Fruit fly (Drosophila melanogaster): ENCODE results near the gene Ptp61F.

Gene Ptp61F

DNA sequence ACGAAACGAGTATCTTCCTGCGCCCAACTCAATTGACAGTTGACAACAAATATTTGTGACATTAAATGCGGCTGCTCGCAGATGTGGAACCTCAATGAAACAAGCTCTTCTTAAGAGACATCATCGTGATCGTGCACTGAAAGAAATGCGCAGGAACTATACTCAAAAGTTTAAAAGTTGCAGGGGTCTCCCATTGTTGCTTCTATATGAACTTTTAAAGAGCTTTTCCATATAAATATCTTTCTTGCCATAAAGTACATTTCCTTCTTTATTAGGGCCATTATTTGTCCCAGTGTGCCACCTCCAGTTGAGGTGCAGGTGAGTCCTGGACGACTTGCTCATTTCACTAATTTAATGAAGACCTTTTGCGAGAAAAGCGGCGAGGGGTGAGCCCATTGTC is 87.0 kb downstream of the Ptp61F start:
- TF ChIP-seq pdm3 (GFP tag; optimal IDR thresholded peaks at IDR 0.05) = peak; percentile 71
- peak; percentile 67 for TF ChIP-seq CG34406 (GFP tag; optimal IDR thresholded peaks at IDR 0.05)
- peak; percentile 24 for TF ChIP-seq CG10669 (GFP tag; optimal IDR thresholded peaks at IDR 0.05)
- TF ChIP-seq OdsH (GFP tag; optimal IDR thresholded peaks at IDR 0.05) = peak; percentile 75
- peak; percentile 78 for TF ChIP-seq Eip78C (GFP tag)
- TF ChIP-seq achi (GFP tag; optimal IDR thresholded peaks at IDR 0.05) = peak; percentile 24
- TF ChIP-seq Ets96B (tag; optimal IDR thresholded peaks at IDR 0.05) = peak; percentile 54
- TF ChIP-seq Eip75B (GFP tag; optimal IDR thresholded peaks at IDR 0.05) = peak; percentile 53
- no peak for TF ChIP-seq CG11762 (GFP tag; optimal IDR thresholded peaks at IDR 0.05; ENCODE audit: insufficient read depth)
- no peak for TF ChIP-seq CG6854 (GFP tag; optimal IDR thresholded peaks at IDR 0.05)
- TF ChIP-seq Sox15 (GFP tag; optimal IDR thresholded peaks at IDR 0.05) = peak; percentile 66
- no peak for TF ChIP-seq fkh (GFP tag; optimal IDR thresholded peaks at IDR 0.05)
- TF ChIP-seq Hr39 (GFP tag; optimal IDR thresholded peaks at IDR 0.05) = peak; percentile 86
- TF ChIP-seq CG6276 (GFP tag; optimal IDR thresholded peaks at IDR 0.05) = no peak
- peak; percentile 46 for TF ChIP-seq net (GFP tag; optimal IDR thresholded peaks at IDR 0.05)
- peak; percentile 0 for TF ChIP-seq CG11902 (GFP tag; optimal IDR thresholded peaks at IDR 0.05)
- TF ChIP-seq CG11294 (GFP tag; IDR thresholded peaks at IDR 0.05) = no peak
- TF ChIP-seq esn (GFP tag; optimal IDR thresholded peaks at IDR 0.05) = peak; percentile 81
- no peak for TF ChIP-seq Hr38 (GFP tag; optimal IDR thresholded peaks at IDR 0.05)
- peak; percentile 87 for TF ChIP-seq svp (GFP tag)
- peak; percentile 61 for TF ChIP-seq vri (GFP tag; optimal IDR thresholded peaks at IDR 0.05)
- peak; percentile 2 for TF ChIP-seq CG7368 (GFP tag; optimal IDR thresholded peaks at IDR 0.05)
- peak; percentile 24 for TF ChIP-seq dsx (GFP tag; optimal IDR thresholded peaks at IDR 0.05; ENCODE audit: poor library complexity, severe bottlenecking)
- peak; percentile 66 for TF ChIP-seq Ets21C (GFP tag; optimal IDR thresholded peaks at IDR 0.05)
- peak; percentile 68 for TF ChIP-seq acj6 (GFP tag; optimal IDR thresholded peaks at IDR 0.05)
- no peak for TF ChIP-seq eg (GFP tag; IDR thresholded peaks at IDR 0.05)
- 0 out of 2 replicates have a peak, but pooled peaks have one; percentile 10 for TF ChIP-seq CG15336 (GFP tag; IDR thresholded peaks at IDR 0.05)
- no peak for TF ChIP-seq Lpt (GFP tag; optimal IDR thresholded peaks at IDR 0.05)
- TF ChIP-seq Sox14 (GFP tag; optimal IDR thresholded peaks at IDR 0.05) = peak; percentile 71
- TF ChIP-seq CG3919 (GFP tag; optimal IDR thresholded peaks at IDR 0.05) = peak; percentile 52
- peak; percentile 43 for TF ChIP-seq CG6808 (GFP tag; optimal IDR thresholded peaks at IDR 0.05)
- peak; percentile 70 for TF ChIP-seq lz (GFP tag; optimal IDR thresholded peaks at IDR 0.05)
- no peak for TF ChIP-seq CG9139 (GFP tag; optimal IDR thresholded peaks at IDR 0.05)
- peak in 1 of 2 experiments; percentile 49 for TF ChIP-seq salr (GFP tag; optimal IDR thresholded peaks at IDR 0.05)
- no peak for TF ChIP-seq fd85E (GFP tag; optimal IDR thresholded peaks at IDR 0.05)
- no peak for TF ChIP-seq CG16779 (tag; optimal IDR thresholded peaks at IDR 0.05)
- TF ChIP-seq Smox (GFP tag; optimal IDR thresholded peaks at IDR 0.05) = peak; percentile 78
- TF ChIP-seq CG3032 (tag; optimal IDR thresholded peaks at IDR 0.05) = peak; percentile 66
- peak; percentile 27 for TF ChIP-seq CG32006 (GFP tag; optimal IDR thresholded peaks at IDR 0.05)
- TF ChIP-seq Blimp-1 (GFP tag; optimal IDR thresholded peaks at IDR 0.05) = peak; percentile 42
- TF ChIP-seq CG8632 (GFP tag; optimal IDR thresholded peaks at IDR 0.05) = peak; percentile 61
- TF ChIP-seq CG31627 (GFP tag; optimal IDR thresholded peaks at IDR 0.05) = peak; percentile 83
- peak; percentile 61 for TF ChIP-seq CG10631 (GFP tag; optimal IDR thresholded peaks at IDR 0.05)
- no peak for TF ChIP-seq CG8119 (GFP tag; IDR thresholded peaks at IDR 0.05)
- TF ChIP-seq fd59A (GFP tag; optimal IDR thresholded peaks at IDR 0.05) = peak; percentile 66
- peak in 1 of 2 experiments; percentile 28 for TF ChIP-seq ss (GFP tag; optimal IDR thresholded peaks at IDR 0.05)
- no peak for TF ChIP-seq CG4318 (GFP tag; optimal IDR thresholded peaks at IDR 0.05)
- TF ChIP-seq CG6792 (GFP tag; optimal IDR thresholded peaks at IDR 0.05) = peak; percentile 69
- TF ChIP-seq dac (GFP tag; optimal IDR thresholded peaks at IDR 0.05) = no peak
- peak; percentile 71 for TF ChIP-seq cyc (GFP tag; optimal IDR thresholded peaks at IDR 0.05)
- TF ChIP-seq topi (GFP tag; optimal IDR thresholded peaks at IDR 0.05) = peak; percentile 67
- peak; percentile 87 for TF ChIP-seq Met (GFP tag; optimal IDR thresholded peaks at IDR 0.05)
